Worm (Caenorhabditis elegans): ENCODE data around the gene F31B9.4.

DNA sequence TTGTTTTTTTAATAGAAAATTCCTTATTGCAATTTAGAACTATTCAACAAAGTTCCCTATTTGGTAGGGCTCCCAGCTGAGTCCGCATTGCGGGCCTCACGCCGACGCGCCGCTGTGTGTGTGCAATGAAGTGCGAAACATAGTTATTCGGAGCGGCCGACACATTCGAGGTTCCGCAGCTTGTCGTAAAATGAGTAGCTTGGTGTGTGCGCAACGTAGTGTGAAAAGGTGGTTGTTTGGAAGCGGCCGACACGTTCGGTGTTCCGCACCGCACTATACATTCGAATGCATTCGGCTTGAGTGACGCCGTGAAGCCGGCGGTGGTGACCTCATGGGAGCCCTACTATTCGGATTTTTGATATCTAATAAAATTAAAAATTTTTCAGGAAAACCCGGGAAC, 36.7 kb upstream of the F31B9.4 start:
- TF ChIP-seq unc-39 (tag; optimal IDR thresholded peaks at IDR 0.05), result no peak
- TF ChIP-seq unc-62 (GFP tag; optimal IDR thresholded peaks at IDR 0.05), result no peak
- TF ChIP-seq ceh-83 (GFP tag; optimal IDR thresholded peaks at IDR 0.05), result no peak
- no peak for TF ChIP-seq nhr-76 (tag; optimal IDR thresholded peaks at IDR 0.05)

All from whole organism, mixed stage, embryonic.